Worm (Caenorhabditis elegans) whole organism, L2 larva: ENCODE results near the gene npp-15.

ENCODE experiments used
- egl-27 ChIP-seq: sonication (generic microtip); optimal IDR thresholded peaks from 3 replicates; lab custom pipeline; 2017; ENCODE audit warnings: missing biosample characterization, missing genetic modification reagents, missing genetic modification characterization
- lin-13 ChIP-seq: fragments of 150-350 bp; optimal IDR thresholded peaks from 2 replicates; lab custom pipeline; 2014; ENCODE audit warnings: missing biosample characterization, missing genetic modification reagents, missing genetic modification characterization
- nhr-25 ChIP-seq: fragments of 150-350 bp; sonication (generic microtip); optimal IDR thresholded peaks from 3 replicates; lab custom pipeline; 2014; ENCODE audit warnings: missing biosample characterization, missing genetic modification characterization
- snpc-4 ChIP-seq: fragments of 150-350 bp; optimal IDR thresholded peaks from 2 replicates; lab custom pipeline; 2014; ENCODE audit warnings: missing biosample characterization, missing genetic modification characterization
- unc-62 ChIP-seq: fragments of 150-350 bp; optimal IDR thresholded peaks from 2 replicates; lab custom pipeline; 2014; ENCODE audit warnings: missing biosample characterization, missing genetic modification reagents, missing genetic modification characterization

- TF ChIP-seq lin-13 (GFP tag; lab: Kevin White, UChicago): no peak
- TF ChIP-seq nhr-25 (tag; lab: Kevin White, UChicago): no peak
- no peak for TF ChIP-seq snpc-4
- TF ChIP-seq egl-27 (tag; lab: Kevin White, UChicago): no peak
- no peak for TF ChIP-seq unc-62
Measured at ce11 chrIII:7894724-7895123, 34.1 kb upstream of the npp-15 start, which contains the start of gene ZK688.4.
